Worm (Caenorhabditis elegans) whole organism, L1 larva: ENCODE data around the gene T05A8.6.

Experiments
- C16A3.4 ChIP-seq: fragments of 150-350 bp; optimal IDR thresholded peaks from 2 replicates; lab custom pipeline; 2014; ENCODE audit warnings: missing biosample characterization, missing genetic modification characterization
- C34B4.2 ChIP-seq: sonication (generic microtip); optimal IDR thresholded peaks from 2 replicates; lab custom pipeline; 2017; ENCODE audit warnings: mild to moderate bottlenecking, missing genetic modification characterization, missing compliant biosample characterization
- aha-1 ChIP-seq: fragments of 150-350 bp; optimal IDR thresholded peaks from 2 replicates; lab custom pipeline; 2014; ENCODE audit warnings: missing biosample characterization, missing genetic modification characterization
- ceh-82 ChIP-seq, 3 experiments: fragments of 150-350 bp in 1 of 3; sonication (generic microtip) in 2 of 3; optimal IDR thresholded peaks; 2 replicates each; lab custom pipeline; 2014 to 2017; ENCODE audit warnings: missing biosample characterization in 3 of 3, missing genetic modification characterization in 3 of 3
- dsc-1 ChIP-seq: sonication (generic microtip); optimal IDR thresholded peaks from 2 replicates; lab custom pipeline; 2016; ENCODE audit warnings: mild to moderate bottlenecking, missing genetic modification characterization, missing compliant biosample characterization
- efl-1 ChIP-seq, 4 experiments: fragments of 150-350 bp; optimal IDR thresholded peaks in 3 of 4; peaks in 1 of 4; 1 replicate in 1 of 4; 2 replicates in 3 of 4; lab custom pipeline; 2014; ENCODE audit warnings: missing biosample characterization in 2 of 4, missing genetic modification characterization in 2 of 4, missing genetic modification reagents in 2 of 4
- egl-27 ChIP-seq, 2 experiments: fragments of 150-350 bp in 1 of 2; sonication (generic microtip); optimal IDR thresholded peaks; 3 replicates each; lab custom pipeline; 2017 to 2018; ENCODE audit warnings: missing biosample characterization in 2 of 2, missing genetic modification characterization in 2 of 2, missing genetic modification reagents in 2 of 2
- ets-5 ChIP-seq: fragments of 200-800 bp; sonication (Bioruptor generic); IDR thresholded peaks from 2 replicates; pipeline ENCODE4 v1.3.6; 2022; ENCODE audit warnings: missing genetic modification characterization, missing compliant biosample characterization
- fkh-10 ChIP-seq: sonication (generic microtip); optimal IDR thresholded peaks from 2 replicates; lab custom pipeline; 2017; ENCODE audit warnings: missing biosample characterization, missing genetic modification reagents, missing genetic modification characterization
- fkh-8 ChIP-seq: sonication (generic microtip); optimal IDR thresholded peaks from 2 replicates; lab custom pipeline; 2016; ENCODE audit warnings: mild to moderate bottlenecking, missing genetic modification characterization, missing compliant biosample characterization
- fos-1 ChIP-seq: fragments of 150-350 bp; optimal IDR thresholded peaks from 2 replicates; lab custom pipeline; 2014; ENCODE audit warnings: missing biosample characterization, missing genetic modification characterization
- grh-1 ChIP-seq: fragments of 200-800 bp; sonication (Bioruptor generic); IDR thresholded peaks from 2 replicates; pipeline ENCODE4 v1.3.6; 2022; ENCODE audit warnings: missing genetic modification reagents, missing genetic modification characterization, missing compliant biosample characterization
- hlh-4 ChIP-seq: sonication (generic microtip); optimal IDR thresholded peaks from 2 replicates; lab custom pipeline; 2016; ENCODE audit warnings: mild to moderate bottlenecking, missing genetic modification characterization, missing compliant biosample characterization
- hpl-2 ChIP-seq: fragments of 150-350 bp; optimal IDR thresholded peaks from 2 replicates; lab custom pipeline; 2014; ENCODE audit warnings: missing biosample characterization, missing genetic modification reagents, missing genetic modification characterization
- isw-1 ChIP-seq: fragments of 200-800 bp; sonication (Bioruptor generic); IDR thresholded peaks from 2 replicates; pipeline ENCODE4 v1.3.6; 2022; ENCODE audit warnings: missing genetic modification characterization, missing compliant biosample characterization
- lin-13 ChIP-seq: fragments of 150-350 bp; optimal IDR thresholded peaks from 2 replicates; lab custom pipeline; 2014; ENCODE audit warnings: missing biosample characterization, missing genetic modification reagents, missing genetic modification characterization
- lin-14 ChIP-seq: fragments of 200-800 bp; sonication (Bioruptor generic); optimal IDR thresholded peaks from 2 replicates; lab custom pipeline; 2018; ENCODE audit warnings: mild to moderate bottlenecking, missing genetic modification characterization, moderate library complexity, missing compliant biosample characterization
- lir-3 ChIP-seq: sonication (generic microtip); optimal IDR thresholded peaks from 2 replicates; lab custom pipeline; 2016; ENCODE audit warnings: mild to moderate bottlenecking, missing genetic modification characterization, moderate library complexity, missing compliant biosample characterization; ENCODE audit not compliant: poor library complexity
- lsy-2 ChIP-seq, 2 experiments: fragments of 150-350 bp; optimal IDR thresholded peaks; 2 replicates each; lab custom pipeline; 2014; ENCODE audit warnings: missing biosample characterization in 2 of 2, missing genetic modification characterization in 2 of 2
- mab-9 ChIP-seq: fragments of 200-800 bp; sonication (Bioruptor generic); IDR thresholded peaks from 2 replicates; pipeline ENCODE4 v1.3.6; 2022; ENCODE audit warnings: missing genetic modification reagents, missing genetic modification characterization, missing compliant biosample characterization
- mef-2 ChIP-seq: fragments of 150-350 bp; optimal IDR thresholded peaks from 2 replicates; lab custom pipeline; 2014; ENCODE audit warnings: missing biosample characterization, missing genetic modification characterization
- nhr-12 ChIP-seq: sonication (generic microtip); optimal IDR thresholded peaks from 2 replicates; lab custom pipeline; 2017; ENCODE audit warnings: missing biosample characterization, missing genetic modification characterization
- nhr-237 ChIP-seq: fragments of 150-350 bp; optimal IDR thresholded peaks from 2 replicates; lab custom pipeline; 2014; ENCODE audit warnings: missing biosample characterization, missing genetic modification characterization
- rnt-1 ChIP-seq: sonication (generic microtip); optimal IDR thresholded peaks from 2 replicates; lab custom pipeline; 2016; ENCODE audit warnings: mild to moderate bottlenecking, missing genetic modification characterization, moderate library complexity, missing compliant biosample characterization
- swsn-7 ChIP-seq: sonication (generic microtip); optimal IDR thresholded peaks from 2 replicates; lab custom pipeline; 2016; ENCODE audit warnings: missing genetic modification characterization, missing compliant biosample characterization
- unc-130 ChIP-seq: fragments of 150-350 bp; optimal IDR thresholded peaks from 2 replicates; lab custom pipeline; 2017; ENCODE audit warnings: missing biosample characterization, missing genetic modification characterization, inconsistent platforms
- unc-86 ChIP-seq: sonication (generic microtip); optimal IDR thresholded peaks from 2 replicates; lab custom pipeline; 2016; ENCODE audit warnings: missing genetic modification characterization, missing compliant biosample characterization
- ztf-11 ChIP-seq, 2 experiments: sonication (generic microtip); optimal IDR thresholded peaks; 2 replicates each; lab custom pipeline; 2016 to 2017; ENCODE audit warnings: missing genetic modification characterization in 2 of 2, missing biosample characterization in 1 of 2, missing compliant biosample characterization in 1 of 2

T05A8.6 gene

ce11 chrII:2707872-2708271 is 31.6 kb downstream of the T05A8.6 start, which contains the start of gene Y47G7B.2 (continued):
- TF ChIP-seq fos-1 (tag; lab: Kevin White, UChicago) (no peak), unc-130 (tag; lab: Kevin White, UChicago) (no peak)

ce11 chrII:2705200-2705599 is 34.3 kb downstream of the T05A8.6 start, which contains the start of gene srh-128:
Gene srh-128 (minus strand): TSS chrII:2705300.
- no peak for TF ChIP-seq fkh-10 (GFP tag; lab: Kevin White, UChicago)
- TF ChIP-seq unc-86 (tag; lab: Kevin White, UChicago) = no peak
- no peak for TF ChIP-seq ceh-82 (tag; optimal IDR thresholded peaks at IDR 0.05; lab: Kevin White, UChicago)
- TF ChIP-seq aha-1 (tag; lab: Kevin White, UChicago) = no peak
- TF ChIP-seq hpl-2 (GFP tag; lab: Kevin White, UChicago) = no peak
- TF ChIP-seq ztf-11 (tag; optimal IDR thresholded peaks at IDR 0.05; lab: Kevin White, UChicago) = no peak
- no peak for TF ChIP-seq nhr-237 (tag; lab: Kevin White, UChicago)
- no peak for TF ChIP-seq mab-9 (GFP tag; lab: Robert Waterston, UW)
- no peak for TF ChIP-seq isw-1 (GFP tag; lab: Robert Waterston, UW)

ce11 chrII:2702757-2703156 is 36.8 kb downstream of the T05A8.6 start, which contains the start of gene sri-60:
Gene sri-60 (minus strand): TSS chrII:2702857.
- TF ChIP-seq nhr-12 (tag; lab: Kevin White, UChicago) (no peak), rnt-1 (tag; lab: Kevin White, UChicago) (no peak), swsn-7 (tag; lab: Kevin White, UChicago) (no peak), unc-130 (tag; lab: Kevin White, UChicago) (no peak)

- TF ChIP-seq egl-27 (tag; optimal IDR thresholded peaks at IDR 0.05; lab: Kevin White, UChicago) = no peak
- TF ChIP-seq hlh-4 (tag; lab: Kevin White, UChicago) = peak; percentile 77
Observed at ce11 chrII:2700229-2700628, 39.3 kb downstream of the T05A8.6 start, which contains the start of gene sri-61. Gene sri-61 (minus strand): TSS chrII:2700329.

ce11 chrII:2698378-2698777 is 41.1 kb downstream of the T05A8.6 start, which contains the start of gene sri-62:
Gene sri-62 (minus strand): TSS chrII:2698478.
- TF ChIP-seq lin-13 (GFP tag; lab: Kevin White, UChicago) = no peak
- TF ChIP-seq C34B4.2 (tag; lab: Kevin White, UChicago) = no peak
- no peak for TF ChIP-seq fkh-8
- no peak for TF ChIP-seq grh-1 (GFP tag; lab: Robert Waterston, UW)
- no peak for TF ChIP-seq mef-2 (tag; lab: Kevin White, UChicago)
- no peak for TF ChIP-seq lsy-2 (tag; optimal IDR thresholded peaks at IDR 0.05; lab: Kevin White, UChicago)
- no peak for TF ChIP-seq egl-27 (tag; optimal IDR thresholded peaks at IDR 0.05; lab: Kevin White, UChicago)
- no peak for TF ChIP-seq dsc-1 (tag; lab: Kevin White, UChicago)
- TF ChIP-seq lir-3 (tag; lab: Kevin White, UChicago) = no peak
- TF ChIP-seq, all 84 proteins: peak for 0

- TF ChIP-seq lin-14 (GFP tag; lab: Kevin White, UChicago) (peak; percentile 57), C16A3.4 (tag; lab: Kevin White, UChicago) (no peak), fkh-10 (GFP tag; lab: Kevin White, UChicago) (peak; percentile 33), efl-1 (optimal IDR thresholded peaks at IDR 0.05; lab: Kevin White, UChicago) (no peak), efl-1 (GFP tag; optimal IDR thresholded peaks at IDR 0.05 in 1 of 2; lab: Kevin White, UChicago) (peak in 1 of 2 experiments; percentile 88)
Observed at ce11 chrII:2695079-2695478, 44.4 kb downstream of the T05A8.6 start.

- TF ChIP-seq ets-5 (GFP tag; lab: Robert Waterston, UW) = no peak
Observed at ce11 chrII:2692476-2692875, 47.0 kb downstream of the T05A8.6 start, which contains the start of gene set-11. Gene set-11 (minus strand): TSS chrII:2692576.
